Fruit fly (Drosophila melanogaster): Measurements from ENCODE around the gene CG9452.
A peak's percentile ranks its signal among the peaks of the same experiment; 100 is the strongest.

CG9452 gene

DNA sequence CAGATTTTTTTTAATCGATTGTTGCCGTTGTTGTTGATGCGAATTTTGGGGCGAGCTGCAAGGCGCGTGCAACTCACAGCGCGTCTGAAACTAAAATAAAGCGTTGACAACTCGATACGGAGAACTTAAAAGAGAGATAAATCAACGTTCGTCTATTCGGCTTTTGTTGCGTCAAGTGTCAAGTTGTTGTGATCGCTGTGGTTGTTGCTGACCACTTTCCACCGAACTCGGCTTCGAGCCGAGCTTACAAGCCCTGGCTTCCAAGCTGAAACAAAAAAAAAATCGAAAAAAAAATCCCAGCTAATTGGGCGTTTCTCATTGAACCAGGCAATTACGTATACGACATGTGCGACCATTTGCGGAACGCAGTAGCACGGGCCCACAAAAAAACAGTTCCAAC is at the start of gene CG9452:
CG9452 (minus strand) TSS at position 101 of the 400 bp plus-strand sequence.
- no peak for TF ChIP-seq CTCF (optimal IDR thresholded peaks at IDR 0.05)
- TF ChIP-seq CG8478 (optimal IDR thresholded peaks at IDR 0.05), result no peak

DNA sequence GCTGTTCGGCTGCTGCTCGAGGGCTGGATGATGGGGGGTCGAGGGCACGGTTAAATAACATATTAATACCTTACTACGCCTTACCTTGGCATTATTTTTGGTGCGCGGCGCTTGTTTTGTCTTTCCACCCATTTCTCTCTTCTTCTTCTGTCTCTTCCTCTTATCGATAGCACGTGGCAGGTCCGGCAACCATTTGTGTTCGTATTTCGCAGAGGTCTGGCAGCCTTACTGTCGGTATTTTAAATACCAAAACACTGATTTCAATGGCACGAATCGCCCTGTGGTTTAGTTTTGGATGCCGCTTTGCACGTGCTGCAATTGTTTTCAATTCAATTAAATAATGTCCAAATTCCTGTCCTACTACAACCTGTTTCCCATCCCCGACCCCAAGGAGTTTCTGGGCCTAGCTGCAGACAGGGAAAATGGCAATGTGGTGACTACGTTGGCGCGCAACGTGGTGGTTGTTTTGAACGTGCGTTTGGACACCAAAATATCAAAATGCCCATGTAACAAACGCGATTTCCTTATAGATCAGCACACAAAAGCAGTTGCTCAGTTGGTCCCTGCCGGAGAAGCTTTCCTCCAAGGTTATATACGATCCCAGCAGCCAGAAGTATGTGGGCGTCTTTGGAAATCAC is 48.6 kb upstream of the CG9452 start, which contains the start of the genes Ltn1 and CG9300:
Ltn1 (minus strand) TSS at position 155 of the 638 bp plus-strand sequence.
CG9300 (plus strand) TSS at position 285 of the 638 bp plus-strand sequence.
- no peak for TF ChIP-seq CG8478 (optimal IDR thresholded peaks at IDR 0.05)
- peak in 1 of 2 experiments; percentile 39 for TF ChIP-seq CTCF (optimal IDR thresholded peaks at IDR 0.05)

DNA sequence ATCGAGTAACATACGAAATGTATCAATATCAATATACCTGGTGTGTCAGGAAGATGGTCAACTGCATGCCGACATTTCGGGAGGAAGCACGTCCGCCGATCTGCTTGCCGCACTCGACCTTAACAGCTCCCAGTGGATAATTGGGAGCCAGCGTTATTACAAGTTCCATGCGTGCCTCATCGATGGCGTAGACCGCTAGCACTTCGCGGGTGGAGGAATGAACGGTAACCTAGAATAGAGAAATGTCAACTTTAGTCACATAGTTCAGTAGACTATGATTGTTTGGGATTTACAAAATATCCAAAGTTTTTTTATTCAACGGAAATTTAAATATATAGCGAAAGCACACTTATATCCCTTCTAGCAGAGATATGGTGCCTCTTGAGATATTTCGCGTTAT is 41.1 kb upstream of the CG9452 start, which contains the start of the genes CG46435 and Rcd7:
CG46435 (plus strand) TSS at position 301 of the 400 bp plus-strand sequence.
Rcd7 (plus strand) TSS at position 301 of the 400 bp plus-strand sequence.
- no peak for TF ChIP-seq CG8478 (optimal IDR thresholded peaks at IDR 0.05)
- no peak for TF ChIP-seq CTCF (optimal IDR thresholded peaks at IDR 0.05)

DNA sequence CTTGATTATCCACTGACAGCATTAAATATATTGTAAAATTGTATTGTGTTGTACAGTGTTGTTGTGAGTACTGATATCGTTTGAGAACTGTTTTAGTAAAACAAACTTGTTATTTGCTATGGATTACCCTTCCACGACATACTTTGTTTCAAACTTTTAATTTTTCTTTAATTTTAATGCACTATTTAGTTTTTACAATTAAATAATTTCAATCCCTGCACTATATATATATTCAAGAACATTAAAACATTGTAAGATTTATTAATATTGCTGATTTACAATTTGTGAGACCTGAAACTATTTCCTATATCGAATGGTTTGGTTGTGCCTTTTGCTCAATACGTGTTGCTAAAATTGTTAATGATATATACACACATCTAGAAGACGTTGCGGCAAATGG is 40.4 kb upstream of the CG9452 start, which contains the start of the genes CG46434 and Dred:
CG46434 (minus strand) TSS at position 101 of the 400 bp plus-strand sequence.
Dred (minus strand) TSS at position 101 of the 400 bp plus-strand sequence.
- TF ChIP-seq CG8478 (optimal IDR thresholded peaks at IDR 0.05), result no peak
- no peak for TF ChIP-seq CTCF (optimal IDR thresholded peaks at IDR 0.05)

DNA sequence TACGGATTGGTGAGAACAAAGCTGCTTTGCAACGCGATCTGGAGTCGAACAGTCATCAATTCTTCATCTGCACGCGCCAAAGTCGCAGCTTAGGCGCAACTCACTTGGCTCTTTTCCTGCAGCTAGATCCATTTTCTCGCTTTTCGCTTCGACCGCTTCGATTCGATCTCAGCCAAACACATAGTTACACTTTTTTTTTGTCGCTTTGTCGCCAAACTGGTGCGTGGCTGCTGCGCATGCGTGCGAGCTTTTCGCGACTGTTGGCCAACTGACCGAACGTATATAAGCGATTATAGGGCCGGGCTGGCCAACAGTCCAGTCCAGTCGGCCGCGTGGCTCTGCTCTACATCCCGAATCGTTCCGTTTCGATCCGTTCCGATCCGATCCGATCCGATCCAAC is 28.8 kb upstream of the CG9452 start, which contains the start of gene Cpr76Bd:
Cpr76Bd (plus strand) TSS at position 301 of the 400 bp plus-strand sequence.
- TF ChIP-seq CG8478 (optimal IDR thresholded peaks at IDR 0.05) (no peak), CTCF (optimal IDR thresholded peaks at IDR 0.05) (no peak)

DNA sequence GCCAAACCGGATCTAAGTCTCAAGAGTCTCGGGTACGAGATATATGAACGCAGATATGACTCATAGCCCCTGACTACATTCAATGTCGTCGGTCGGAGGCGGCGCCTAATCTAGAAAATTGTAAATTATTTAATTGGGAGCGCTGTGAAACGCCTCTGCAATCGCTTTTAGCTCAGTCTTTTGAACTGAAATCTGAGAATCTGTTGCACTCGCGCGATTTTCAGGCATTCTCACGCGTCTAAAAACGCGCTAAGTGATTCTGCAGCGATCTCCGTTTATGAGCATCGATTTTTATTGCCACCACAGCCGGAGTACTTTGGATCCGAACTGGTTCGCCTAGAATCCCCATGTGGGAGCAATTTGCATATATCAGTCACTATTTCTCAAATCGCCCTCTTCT is 24.9 kb upstream of the CG9452 start:
- no peak for TF ChIP-seq CTCF (optimal IDR thresholded peaks at IDR 0.05)
- TF ChIP-seq CG8478 (optimal IDR thresholded peaks at IDR 0.05), result no peak

DNA sequence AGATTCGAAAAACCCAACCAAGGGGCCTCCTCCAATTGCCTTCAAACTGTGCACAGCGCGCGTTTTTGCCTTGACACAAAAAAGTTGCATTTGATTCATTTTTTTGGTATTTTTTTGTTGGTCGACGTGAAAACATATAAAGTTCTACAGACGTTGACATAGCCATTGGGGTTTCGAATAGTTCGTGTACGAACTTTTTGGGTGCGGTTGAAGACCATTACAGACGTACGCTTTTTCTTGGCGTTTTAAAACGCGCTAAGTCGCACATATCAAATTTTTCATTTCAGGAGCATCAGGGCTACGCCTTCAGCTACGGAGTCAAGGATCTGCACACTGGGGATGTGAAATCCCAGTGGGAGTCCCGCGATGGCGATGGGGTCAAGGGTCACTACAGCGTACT is 22.1 kb upstream of the CG9452 start:
- TF ChIP-seq CG8478 (optimal IDR thresholded peaks at IDR 0.05) (no peak), CTCF (optimal IDR thresholded peaks at IDR 0.05) (no peak)

DNA sequence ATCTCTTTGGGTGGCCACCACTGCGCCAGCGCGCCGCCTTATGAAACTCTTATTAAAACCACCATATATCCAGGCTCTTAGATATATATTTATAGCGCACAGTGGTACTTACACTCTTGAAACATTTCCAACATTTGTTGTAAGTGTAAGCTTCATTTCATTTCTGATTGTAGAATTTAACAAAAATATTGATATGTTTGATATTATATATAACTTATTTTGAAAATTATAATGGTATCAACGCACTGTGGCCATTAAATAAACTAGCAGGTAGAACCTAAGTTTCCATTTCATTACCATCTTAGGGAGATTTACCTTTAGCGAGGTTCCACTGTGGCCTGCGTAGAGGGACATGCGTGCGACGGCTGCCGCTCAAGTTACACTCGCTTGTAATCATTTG is 21.0 kb upstream of the CG9452 start:
- TF ChIP-seq CTCF (optimal IDR thresholded peaks at IDR 0.05), result no peak
- no peak for TF ChIP-seq CG8478 (optimal IDR thresholded peaks at IDR 0.05)

DNA sequence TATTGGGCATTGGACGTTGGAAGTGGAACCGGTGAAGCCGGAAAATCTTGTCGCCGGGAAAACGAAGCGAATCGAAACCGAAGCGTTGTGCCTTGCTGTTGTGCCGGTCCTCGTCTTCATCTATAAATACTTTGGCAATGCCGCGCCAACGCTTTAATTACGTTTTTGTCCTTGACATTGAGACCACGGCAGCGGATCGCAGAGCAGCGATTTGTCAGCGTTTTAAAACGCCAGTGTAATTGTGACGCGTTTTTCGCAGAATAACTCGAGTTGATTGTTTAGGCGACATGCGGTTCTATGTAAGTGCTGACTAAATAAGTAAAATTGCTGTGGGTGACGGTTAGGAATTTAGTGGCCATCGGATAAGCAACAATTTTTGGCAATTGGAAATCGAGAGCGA is 17.4 kb upstream of the CG9452 start:
- TF ChIP-seq CG8478 (optimal IDR thresholded peaks at IDR 0.05) (no peak), CTCF (optimal IDR thresholded peaks at IDR 0.05) (no peak)

DNA sequence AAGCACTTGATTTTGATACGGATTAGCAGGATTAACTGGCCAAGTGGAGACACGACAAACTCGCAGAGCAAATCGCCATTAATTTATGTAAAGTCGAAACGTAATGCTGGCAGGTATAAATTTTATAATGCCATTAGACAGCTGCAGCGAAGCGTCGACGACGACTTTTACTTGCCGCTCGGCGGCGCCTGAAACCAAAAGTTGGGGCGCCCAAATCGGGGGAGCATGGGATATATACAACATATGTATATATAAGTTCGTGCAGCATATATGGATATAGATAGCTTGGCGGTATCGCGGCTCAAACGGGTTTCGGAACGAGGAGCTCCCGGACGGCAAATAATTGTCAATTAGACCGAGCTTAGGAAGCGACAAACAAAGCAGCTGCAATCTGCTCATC is 17.0 kb upstream of the CG9452 start, which contains the start of gene Cpr76Bc:
Cpr76Bc (plus strand) TSS at position 301 of the 400 bp plus-strand sequence.
- TF ChIP-seq CG8478 (optimal IDR thresholded peaks at IDR 0.05) (no peak), CTCF (optimal IDR thresholded peaks at IDR 0.05) (no peak)

DNA sequence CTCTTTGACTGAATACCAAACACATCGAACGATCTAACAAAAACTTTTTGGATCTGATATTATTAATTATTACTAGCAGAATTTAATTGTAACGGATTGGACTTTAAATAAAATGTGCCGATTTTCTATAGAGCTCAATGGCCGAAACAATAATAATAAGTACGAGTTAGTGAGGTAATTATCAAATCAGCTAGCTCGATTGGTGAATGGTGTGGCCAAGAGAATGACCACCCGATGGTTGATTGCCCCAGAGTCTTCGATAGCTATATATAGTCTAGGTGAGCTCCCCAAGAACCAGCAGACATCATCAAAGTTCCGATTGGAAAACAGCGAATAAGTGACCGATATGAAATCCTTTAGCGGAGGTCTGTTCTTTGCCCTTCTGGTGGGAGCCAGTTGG is 15.7 kb upstream of the CG9452 start, which contains the start of gene Cpr76Bb:
Cpr76Bb (plus strand) TSS at position 301 of the 400 bp plus-strand sequence.
- TF ChIP-seq CG8478 (optimal IDR thresholded peaks at IDR 0.05), result no peak
- no peak for TF ChIP-seq CTCF (optimal IDR thresholded peaks at IDR 0.05)

DNA sequence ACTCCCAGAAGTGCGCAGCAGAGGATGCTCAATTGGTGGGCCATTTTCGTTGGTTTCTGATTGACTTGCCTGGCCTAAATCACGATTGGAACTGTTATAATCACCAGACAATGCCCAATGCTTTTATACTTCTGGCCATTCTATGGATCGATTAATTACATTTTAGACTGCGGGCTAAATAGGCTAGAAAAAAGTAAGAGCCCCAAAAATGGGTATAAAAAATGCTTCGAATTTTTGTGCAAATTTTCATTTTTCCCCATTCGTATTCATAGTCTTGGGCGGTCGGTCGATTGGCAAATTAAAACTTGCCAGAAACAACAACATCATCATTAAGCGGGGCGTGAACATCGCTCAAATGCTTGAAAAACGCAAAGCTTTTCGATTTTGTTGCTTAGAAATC is 14.6 kb upstream of the CG9452 start, which contains the start of gene Cpr76Ba:
Cpr76Ba (minus strand) TSS at position 101 of the 400 bp plus-strand sequence.
- TF ChIP-seq CG8478 (optimal IDR thresholded peaks at IDR 0.05), result no peak
- no peak for TF ChIP-seq CTCF (optimal IDR thresholded peaks at IDR 0.05)

DNA sequence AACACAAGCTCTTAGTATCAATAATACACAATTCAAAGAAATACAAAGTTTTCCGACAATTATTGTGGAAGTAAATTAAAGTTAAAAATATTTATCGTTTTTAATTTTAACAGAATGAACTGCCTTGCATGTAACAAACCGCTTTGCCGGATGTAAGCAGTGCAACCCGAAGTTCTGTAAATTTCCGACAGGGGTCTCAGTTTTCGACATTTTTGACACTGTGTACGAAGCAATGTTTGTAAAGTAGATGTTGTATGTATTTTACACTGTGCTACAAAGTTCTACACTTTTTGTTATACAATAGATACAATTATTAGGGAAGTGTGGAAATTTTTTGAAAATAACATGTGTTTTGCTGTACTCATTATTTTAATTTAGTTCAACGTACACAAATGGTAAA is 12.9 kb upstream of the CG9452 start:
- TF ChIP-seq CG8478 (optimal IDR thresholded peaks at IDR 0.05), result no peak
- TF ChIP-seq CTCF (optimal IDR thresholded peaks at IDR 0.05), result peak; percentile 90 to 96

DNA sequence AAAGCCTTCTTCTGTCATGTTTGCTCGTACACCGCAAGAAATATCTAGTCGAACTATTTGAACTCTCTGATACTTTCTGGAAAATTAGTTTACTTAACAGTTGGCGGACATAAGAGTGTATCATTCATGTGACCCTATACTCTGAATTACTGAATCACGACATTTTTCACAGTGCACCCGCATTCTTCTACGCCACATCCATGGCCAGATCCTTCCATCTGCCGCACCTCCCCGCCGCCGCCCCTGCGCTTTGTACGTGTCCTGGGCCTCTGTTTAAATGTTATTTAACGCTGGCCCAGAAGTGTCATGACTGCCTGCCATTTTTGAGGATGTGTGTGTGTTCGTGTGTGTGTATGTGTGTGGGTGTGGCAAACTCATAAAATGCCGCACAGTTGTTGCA is 9.0 kb upstream of the CG9452 start:
- TF ChIP-seq CTCF (optimal IDR thresholded peaks at IDR 0.05) (no peak), CG8478 (optimal IDR thresholded peaks at IDR 0.05) (no peak)

DNA sequence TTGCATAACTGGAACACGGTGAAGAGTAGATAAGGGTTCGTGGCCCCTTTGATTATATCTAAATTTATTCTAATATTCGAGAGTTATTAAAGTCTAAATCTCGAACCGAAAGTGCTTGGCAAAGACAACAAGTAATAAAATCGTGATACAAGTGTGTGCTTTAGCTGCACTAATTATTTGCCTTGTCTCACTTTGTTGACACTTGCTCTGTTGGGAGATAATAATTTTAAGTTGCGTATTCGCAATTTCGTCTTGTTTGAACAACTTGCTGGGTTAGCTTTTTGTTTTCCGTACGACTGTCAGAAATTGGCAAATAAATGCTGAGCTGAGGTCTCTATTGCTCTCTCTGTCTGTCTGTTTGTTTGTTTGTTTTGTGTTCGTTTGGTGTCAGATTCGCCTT is 1.0 kb upstream of the CG9452 start:
- TF ChIP-seq CTCF (optimal IDR thresholded peaks at IDR 0.05) (no peak), CG8478 (optimal IDR thresholded peaks at IDR 0.05) (no peak)

DNA sequence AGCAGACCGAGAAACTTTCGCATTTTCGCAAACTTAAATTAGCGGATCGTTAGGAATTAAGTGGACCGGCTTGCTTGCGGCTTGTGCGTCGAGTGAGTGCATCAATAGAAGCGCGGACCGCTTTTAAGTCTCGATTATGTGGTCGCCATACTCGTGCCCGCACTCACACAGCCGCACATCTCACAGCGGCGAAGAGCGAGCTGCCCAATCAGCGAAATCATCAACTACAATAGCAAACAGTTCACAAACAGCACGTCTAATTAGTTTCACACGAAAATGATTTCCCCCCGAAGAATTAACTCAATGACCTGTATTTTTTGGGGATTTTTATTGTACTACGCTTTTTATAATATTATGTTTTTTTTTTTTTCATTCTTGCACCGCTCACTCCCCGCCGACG is 3.0 kb downstream of the CG9452 start, which contains the start of gene CG9451:
CG9451 (minus strand) TSS at position 101 of the 400 bp plus-strand sequence.
- TF ChIP-seq CTCF (optimal IDR thresholded peaks at IDR 0.05), result no peak
- no peak for TF ChIP-seq CG8478 (optimal IDR thresholded peaks at IDR 0.05)

Data from S2 (cell line).